Fruit fly (Drosophila melanogaster) whole organism, embryonic: ENCODE results near the gene CG15047.
A peak's percentile ranks its signal among the peaks of the same experiment; 100 is the strongest.

Experiments used
- ATbp ChIP-seq: fragments of 200-800 bp; sonication (Bioruptor generic); optimal IDR thresholded peaks from 2 replicates; lab custom pipeline; 2017; ENCODE audit warnings: missing biosample characterization, mild to moderate bottlenecking, missing genetic modification characterization, missing genetic modification reagents
- Aef1 ChIP-seq: fragments of 200-800 bp; sonication (Bioruptor generic); IDR thresholded peaks from 3 replicates; pipeline ENCODE4 v1.3.6; 2022; ENCODE audit warnings: missing biosample characterization, missing genetic modification characterization
- Antp ChIP-seq: fragments of 200-800 bp; sonication (Bioruptor generic); optimal IDR thresholded peaks from 3 replicates; lab custom pipeline; 2016; ENCODE audit warnings: missing biosample characterization, missing genetic modification characterization
- B-H2 ChIP-seq: fragments of 200-800 bp; sonication (Bioruptor generic); optimal IDR thresholded peaks from 2 replicates; lab custom pipeline; 2018; ENCODE audit warnings: missing biosample characterization, mild to moderate bottlenecking, missing genetic modification characterization
- CG10462 ChIP-seq: fragments of 200-800 bp; sonication (Bioruptor generic); optimal IDR thresholded peaks from 2 replicates; lab custom pipeline; 2016; ENCODE audit warnings: missing biosample characterization, missing genetic modification characterization
- CG11085 ChIP-seq: fragments of 200-800 bp; sonication (Bioruptor generic); IDR thresholded peaks from 2 replicates; pipeline ENCODE4 v1.3.6; 2022; ENCODE audit warnings: missing biosample characterization, missing genetic modification characterization
- CG11093 ChIP-seq: fragments of 200-800 bp; sonication (Bioruptor generic); IDR thresholded peaks from 3 replicates; pipeline ENCODE4 v1.3.6; 2022; ENCODE audit warnings: missing biosample characterization, missing genetic modification characterization
- CG11560 ChIP-seq: fragments of 200-800 bp; sonication (Bioruptor generic); IDR thresholded peaks from 3 replicates; pipeline ENCODE4 v1.3.6; 2022; ENCODE audit warnings: missing biosample characterization, missing genetic modification characterization
- CG13775 ChIP-seq: fragments of 200-800 bp; sonication (Bioruptor generic); optimal IDR thresholded peaks from 3 replicates; lab custom pipeline; 2017; ENCODE audit warnings: missing biosample characterization, mild to moderate bottlenecking, missing genetic modification characterization
- CG14965 ChIP-seq: fragments of 200-800 bp; sonication (Bioruptor generic); optimal IDR thresholded peaks from 2 replicates; lab custom pipeline; 2016; ENCODE audit warnings: missing biosample characterization, missing genetic modification characterization, borderline replicate concordance
- CG15479 ChIP-seq: fragments of 200-800 bp; sonication (Bioruptor generic); optimal IDR thresholded peaks from 3 replicates; lab custom pipeline; 2019; ENCODE audit warnings: missing biosample characterization, mild to moderate bottlenecking, missing genetic modification characterization, moderate library complexity
- CG1603 ChIP-seq: fragments of 200-800 bp; sonication (Bioruptor generic); optimal IDR thresholded peaks from 2 replicates; lab custom pipeline; 2019; ENCODE audit warnings: missing biosample characterization, mild to moderate bottlenecking, missing genetic modification characterization, moderate library complexity
- CG17802 ChIP-seq: fragments of 200-800 bp; sonication (Bioruptor generic); optimal IDR thresholded peaks from 2 replicates; lab custom pipeline; 2018; ENCODE audit warnings: missing biosample characterization, mild to moderate bottlenecking, missing genetic modification characterization, moderate library complexity
- CG30020 ChIP-seq: fragments of 200-800 bp; optimal IDR thresholded peaks from 2 replicates; lab custom pipeline; 2019; ENCODE audit warnings: missing biosample characterization, mild to moderate bottlenecking, missing genetic modification characterization, moderate library complexity
- CG4424 ChIP-seq: fragments of 200-800 bp; sonication (Bioruptor generic); optimal IDR thresholded peaks from 3 replicates; lab custom pipeline; 2016; ENCODE audit warnings: missing biosample characterization, missing genetic modification characterization
- CG7372 ChIP-seq: fragments of 200-800 bp; sonication (Bioruptor generic); IDR thresholded peaks from 2 replicates; pipeline ENCODE4 v1.3.6; 2022; ENCODE audit warnings: missing biosample characterization, missing genetic modification characterization
- CG8281 ChIP-seq: fragments of 200-800 bp; sonication (Bioruptor generic); optimal IDR thresholded peaks from 2 replicates; lab custom pipeline; 2018; ENCODE audit warnings: missing biosample characterization, mild to moderate bottlenecking, missing genetic modification characterization, moderate library complexity
- CG8765 ChIP-seq: fragments of 200-800 bp; sonication (Bioruptor generic); IDR thresholded peaks from 2 replicates; pipeline ENCODE4 v1.3.6; 2022; ENCODE audit warnings: missing biosample characterization, missing genetic modification characterization
- CHES-1-like ChIP-seq: fragments of 200-800 bp; sonication (Bioruptor generic); optimal IDR thresholded peaks from 2 replicates; lab custom pipeline; 2016; ENCODE audit warnings: missing biosample characterization, missing genetic modification characterization
- CoRest ChIP-seq: fragments of 200-800 bp; sonication (Bioruptor generic); optimal IDR thresholded peaks from 3 replicates; lab custom pipeline; 2018; ENCODE audit warnings: missing biosample characterization, mild to moderate bottlenecking, missing genetic modification characterization, moderate library complexity
- Elba2 ChIP-seq: fragments of 200-800 bp; sonication (Bioruptor generic); optimal IDR thresholded peaks from 3 replicates; lab custom pipeline; 2016; ENCODE audit warnings: missing biosample characterization, missing genetic modification characterization
- Ets65A ChIP-seq: fragments of 200-800 bp; sonication (Bioruptor generic); peaks from one replicate; lab custom pipeline; 2016; ENCODE audit warnings: missing biosample characterization, missing genetic modification characterization
- Hr39 ChIP-seq: fragments of >200 bp; optimal IDR thresholded peaks from 2 replicates; lab custom pipeline; 2017
- Hsf ChIP-seq: fragments of 200-800 bp; sonication (Bioruptor generic); optimal IDR thresholded peaks from 3 replicates; lab custom pipeline; 2016; ENCODE audit warnings: missing biosample characterization, missing genetic modification characterization
- Jarid2 ChIP-seq: fragments of 200-800 bp; sonication (Bioruptor generic); optimal IDR thresholded peaks from 3 replicates; lab custom pipeline; 2017; ENCODE audit warnings: mild to moderate bottlenecking, missing biosample characterization, missing genetic modification reagents, missing genetic modification characterization
- MTF-1 ChIP-seq: fragments of 200-800 bp; sonication (Bioruptor generic); optimal IDR thresholded peaks from 2 replicates; lab custom pipeline; 2018; ENCODE audit warnings: missing biosample characterization, mild to moderate bottlenecking, missing genetic modification characterization, borderline replicate concordance
- Stat92E ChIP-seq, 3 experiments: fragments of >200 bp in 2 of 3; fragments of 200-800 bp in 1 of 3; sonication (Bioruptor generic) in 1 of 3; optimal IDR thresholded peaks; 2 replicates each; lab custom pipeline; 2017 to 2019; ENCODE audit warnings: missing biosample characterization in 3 of 3, missing genetic modification characterization in 3 of 3, mild to moderate bottlenecking in 1 of 3, moderate library complexity in 1 of 3
- Vsx1 ChIP-seq: fragments of 200-800 bp; sonication (Bioruptor generic); optimal IDR thresholded peaks from 2 replicates; lab custom pipeline; 2017; ENCODE audit warnings: missing biosample characterization, mild to moderate bottlenecking, missing genetic modification characterization, missing genetic modification reagents
- chm ChIP-seq: fragments of 200-800 bp; sonication (Bioruptor generic); IDR thresholded peaks from 2 replicates; pipeline ENCODE4 v1.3.6; 2022; ENCODE audit warnings: missing biosample characterization, missing genetic modification characterization
- crol ChIP-seq: fragments of 200-800 bp; sonication (Bioruptor generic); IDR thresholded peaks from 2 replicates; pipeline ENCODE4 v1.3.6; 2022; ENCODE audit warnings: missing biosample characterization, missing genetic modification characterization
- danr ChIP-seq: fragments of 200-800 bp; sonication (Bioruptor generic); IDR thresholded peaks from 2 replicates; pipeline ENCODE4 v1.3.6; 2022; ENCODE audit warnings: missing biosample characterization, missing genetic modification characterization
- dimm ChIP-seq: fragments of 200-800 bp; sonication (Bioruptor generic); IDR thresholded peaks from 2 replicates; pipeline ENCODE4 v1.3.6; 2022; ENCODE audit warnings: missing biosample characterization, missing genetic modification characterization
- dm ChIP-seq: fragments of 200-800 bp; sonication (Bioruptor generic); optimal IDR thresholded peaks from 3 replicates; lab custom pipeline; 2016; ENCODE audit warnings: missing biosample characterization, missing genetic modification characterization
- esg ChIP-seq: fragments of 200-800 bp; sonication (Bioruptor generic); conservative IDR thresholded peaks from 2 replicates; pipeline ENCODE4 v1.3.6; 2022; ENCODE audit warnings: missing biosample characterization, missing genetic modification characterization
- ewg ChIP-seq: fragments of 200-800 bp; sonication (Bioruptor generic); optimal IDR thresholded peaks from 3 replicates; lab custom pipeline; 2017; ENCODE audit warnings: mild to moderate bottlenecking, missing biosample characterization, missing genetic modification reagents, missing genetic modification characterization
- fd102C ChIP-seq: fragments of 200-800 bp; sonication (Bioruptor generic); optimal IDR thresholded peaks from 2 replicates; lab custom pipeline; 2018; ENCODE audit warnings: missing biosample characterization, mild to moderate bottlenecking, missing genetic modification characterization, moderate library complexity
- fd96Cb ChIP-seq: fragments of 200-800 bp; sonication (Bioruptor generic); optimal IDR thresholded peaks from 2 replicates; lab custom pipeline; 2018; ENCODE audit warnings: missing biosample characterization, mild to moderate bottlenecking, missing genetic modification characterization, moderate library complexity
- fu2 ChIP-seq: fragments of 200-800 bp; sonication (Bioruptor generic); optimal IDR thresholded peaks from 2 replicates; lab custom pipeline; 2016; ENCODE audit warnings: missing biosample characterization, missing genetic modification characterization
- gcm2 ChIP-seq: fragments of 200-800 bp; sonication (Bioruptor generic); optimal IDR thresholded peaks from 2 replicates; lab custom pipeline; 2016; ENCODE audit warnings: missing biosample characterization, missing genetic modification characterization
- her ChIP-seq: fragments of 200-800 bp; sonication (Bioruptor generic); optimal IDR thresholded peaks from 2 replicates; lab custom pipeline; 2016; ENCODE audit warnings: missing biosample characterization, missing genetic modification characterization
- insv ChIP-seq, 2 experiments: fragments of 200-800 bp; sonication (Bioruptor generic); optimal IDR thresholded peaks; 3 replicates each; lab custom pipeline; 2016 to 2018; ENCODE audit warnings: missing biosample characterization in 2 of 2, missing genetic modification characterization in 2 of 2
- luna ChIP-seq: fragments of 200-800 bp; sonication (Bioruptor generic); optimal IDR thresholded peaks from 2 replicates; lab custom pipeline; 2016; ENCODE audit warnings: missing biosample characterization, missing genetic modification characterization
- maf-S ChIP-seq: fragments of 200-800 bp; sonication (Bioruptor generic); optimal IDR thresholded peaks from 2 replicates; lab custom pipeline; 2016; ENCODE audit warnings: missing biosample characterization, missing genetic modification characterization
- sisA ChIP-seq: fragments of 200-800 bp; sonication (Bioruptor generic); IDR thresholded peaks from 2 replicates; pipeline ENCODE4 v1.3.6; 2022; ENCODE audit warnings: missing biosample characterization, missing genetic modification characterization
- so ChIP-seq: fragments of 200-800 bp; sonication (Bioruptor generic); IDR thresholded peaks from 3 replicates; pipeline ENCODE4 v1.3.6; 2022; ENCODE audit warnings: missing biosample characterization, missing genetic modification characterization
- ssp ChIP-seq: fragments of 200-800 bp; sonication (Bioruptor generic); IDR thresholded peaks from 2 replicates; pipeline ENCODE4 v1.3.6; 2022; ENCODE audit warnings: missing biosample characterization, missing genetic modification characterization
- tna ChIP-seq: fragments of 200-800 bp; sonication (Bioruptor generic); IDR thresholded peaks from 2 replicates; pipeline ENCODE4 v1.3.6; 2022; ENCODE audit warnings: missing biosample characterization, missing genetic modification characterization; ENCODE audit not compliant: partially characterized antibody
- vfl ChIP-seq: fragments of 200-800 bp; sonication (Bioruptor generic); optimal IDR thresholded peaks from 2 replicates; lab custom pipeline; 2016; ENCODE audit warnings: missing biosample characterization, missing genetic modification characterization
- z ChIP-seq: fragments of 200-800 bp; sonication (Bioruptor generic); IDR thresholded peaks from 3 replicates; pipeline ENCODE4 v1.3.6; 2022; ENCODE audit warnings: missing biosample characterization, missing genetic modification characterization

Gene CG15047

dm6 chrX:18506639-18507528 is 21.6 kb upstream of the CG15047 start (continued):
- TF ChIP-seq Jarid2 (GFP tag; lab: Kevin White, UChicago) (peak; percentile 37), tna (no peak), Vsx1 (GFP tag; lab: Kevin White, UChicago) (peak; percentile 35), CG1603 (tag; lab: Kevin White, UChicago) (peak; percentile 87), esg (GFP tag; lab: Robert Waterston, UW) (peak; percentile 67), fu2 (peak; percentile 46), insv (GFP tag; optimal IDR thresholded peaks at IDR 0.05; lab: Kevin White, UChicago) (no peak), ewg (GFP tag; lab: Kevin White, UChicago) (peak; percentile 47), fd102C (GFP tag; lab: Kevin White, UChicago) (no peak), CG8765 (GFP tag; lab: Robert Waterston, UW) (peak; percentile 24; the same call in 1 of the 2 replicates), MTF-1 (GFP tag; lab: Kevin White, UChicago) (peak; percentile 63), CG30020 (tag; lab: Kevin White, UChicago) (no peak), ATbp (GFP tag; lab: Kevin White, UChicago) (peak; percentile 79), CG17802 (tag; lab: Kevin White, UChicago) (peak; percentile 43), maf-S (GFP tag; lab: Kevin White, UChicago) (peak; percentile 66), chm (GFP tag; lab: Robert Waterston, UW) (peak; percentile 89), CG10462 (GFP tag; lab: Kevin White, UChicago) (peak; percentile 49), so (GFP tag; lab: Robert Waterston, UW) (peak; percentile 85), Ets65A (peak; percentile 89), B-H2 (GFP tag; lab: Kevin White, UChicago) (no peak), gcm2 (peak; percentile 46), vfl (GFP tag; lab: Kevin White, UChicago) (peak; percentile 18), Stat92E (GFP tag; optimal IDR thresholded peaks at IDR 0.05; lab: Kevin White, UChicago) (no peak), CG13775 (GFP tag; lab: Kevin White, UChicago) (peak; percentile 68), Elba2 (GFP tag; lab: Kevin White, UChicago) (no peak), danr (peak; percentile 10; the same call in 1 of the 2 replicates), CG11085 (GFP tag; lab: Robert Waterston, UW) (peak; percentile 45; the same call in 1 of the 2 replicates), her (GFP tag; lab: Kevin White, UChicago) (peak; percentile 65), CG14965 (GFP tag; lab: Kevin White, UChicago) (peak; percentile 51), luna (GFP tag; lab: Kevin White, UChicago) (no peak), fd96Cb (tag; lab: Kevin White, UChicago) (peak; percentile 72), Antp (GFP tag; lab: Kevin White, UChicago) (peak; percentile 81), sisA (GFP tag; lab: Robert Waterston, UW) (peak; percentile 81), CoRest (tag; lab: Kevin White, UChicago) (peak; percentile 46), Hr39 (lab: Kevin White, UChicago) (no peak), z (GFP tag; lab: Robert Waterston, UW) (no peak), ssp (GFP tag; lab: Robert Waterston, UW) (peak; percentile 46), crol (GFP tag; lab: Robert Waterston, UW) (0 out of 2 replicates have a peak, but pooled peaks have one; percentile 29), CG11560 (tag; lab: Robert Waterston, UW) (no peak; the same call in 2 of the 3 replicates), CG7372 (GFP tag; lab: Robert Waterston, UW) (peak; percentile 43; the same call in 1 of the 2 replicates), CG8281 (no peak), CG15479 (GFP tag; lab: Kevin White, UChicago) (no peak), dimm (no peak), CHES-1-like (peak; percentile 62), CG4424 (GFP tag; lab: Kevin White, UChicago) (peak; percentile 85), dm (GFP tag; lab: Kevin White, UChicago) (peak; percentile 45), Hsf (GFP tag; lab: Kevin White, UChicago) (peak; percentile 85), Aef1 (GFP tag; lab: Robert Waterston, UW) (peak; percentile 61), CG11093 (GFP tag; lab: Robert Waterston, UW) (peak; percentile 32; the same call in 1 of the 3 replicates)
